Fruit fly (Drosophila melanogaster) whole organism, embryonic: ENCODE results near the gene nanos.

Source experiments
- CG11560 ChIP-seq: fragments of 200-800 bp; sonication (Bioruptor generic); IDR thresholded peaks from 3 replicates; pipeline ENCODE4 v1.3.6; 2022; ENCODE audit warnings: missing biosample characterization, missing genetic modification characterization
- CG12155 ChIP-seq: fragments of 200-800 bp; sonication (Bioruptor generic); optimal IDR thresholded peaks from 3 replicates; lab custom pipeline; 2016; ENCODE audit warnings: missing biosample characterization, missing genetic modification characterization
- CG14965 ChIP-seq: fragments of 200-800 bp; sonication (Bioruptor generic); optimal IDR thresholded peaks from 2 replicates; lab custom pipeline; 2016; ENCODE audit warnings: missing biosample characterization, missing genetic modification characterization, borderline replicate concordance
- CG15011 ChIP-seq: fragments of 200-800 bp; sonication (Bioruptor generic); optimal IDR thresholded peaks from 3 replicates; lab custom pipeline; 2018; ENCODE audit warnings: missing biosample characterization, mild to moderate bottlenecking, missing genetic modification characterization
- CG16815 ChIP-seq: fragments of 200-800 bp; sonication (Bioruptor generic); optimal IDR thresholded peaks from 3 replicates; lab custom pipeline; 2017; ENCODE audit warnings: missing biosample characterization, mild to moderate bottlenecking, missing genetic modification characterization
- CG17359 ChIP-seq: fragments of 200-800 bp; sonication (Bioruptor generic); optimal IDR thresholded peaks from 3 replicates; lab custom pipeline; 2018; ENCODE audit warnings: missing biosample characterization, mild to moderate bottlenecking, missing genetic modification characterization, moderate library complexity
- CG17385 ChIP-seq: fragments of 200-800 bp; sonication (Bioruptor generic); optimal IDR thresholded peaks from 3 replicates; lab custom pipeline; 2018; ENCODE audit warnings: missing biosample characterization, mild to moderate bottlenecking, missing genetic modification characterization
- CG18599 ChIP-seq: fragments of 200-800 bp; sonication (Bioruptor generic); optimal IDR thresholded peaks from 3 replicates; lab custom pipeline; 2017; ENCODE audit warnings: missing biosample characterization, missing genetic modification characterization, mild to moderate bottlenecking, moderate library complexity, missing genetic modification reagents
- CG18619 ChIP-seq: fragments of 200-800 bp; sonication (Bioruptor generic); optimal IDR thresholded peaks from 3 replicates; lab custom pipeline; 2017; ENCODE audit warnings: missing biosample characterization, mild to moderate bottlenecking, missing genetic modification characterization
- CG30020 ChIP-seq: fragments of 200-800 bp; optimal IDR thresholded peaks from 2 replicates; lab custom pipeline; 2019; ENCODE audit warnings: missing biosample characterization, mild to moderate bottlenecking, missing genetic modification characterization, moderate library complexity
- CG30403 ChIP-seq: fragments of 200-800 bp; sonication (Bioruptor generic); optimal IDR thresholded peaks from 3 replicates; lab custom pipeline; 2016; ENCODE audit warnings: missing biosample characterization, missing genetic modification characterization
- CG31441 ChIP-seq: fragments of 200-800 bp; sonication (Bioruptor generic); IDR thresholded peaks from 2 replicates; pipeline ENCODE4 v1.3.6; 2022; ENCODE audit warnings: missing biosample characterization, missing genetic modification characterization
- CG32532 ChIP-seq: fragments of 200-800 bp; sonication (Bioruptor generic); IDR thresholded peaks from 2 replicates; pipeline ENCODE4 v1.3.6; 2022; ENCODE audit warnings: missing biosample characterization, missing genetic modification characterization
- CG32772 ChIP-seq: fragments of 200-800 bp; sonication (Bioruptor generic); IDR thresholded peaks from 2 replicates; pipeline ENCODE4 v1.3.6; 2022; ENCODE audit warnings: missing biosample characterization, missing genetic modification characterization
- CG3281 ChIP-seq: fragments of 200-800 bp; sonication (Bioruptor generic); optimal IDR thresholded peaks from 3 replicates; lab custom pipeline; 2017; ENCODE audit warnings: missing biosample characterization, mild to moderate bottlenecking, missing genetic modification characterization
- CG34224 ChIP-seq: fragments of 200-800 bp; sonication (Bioruptor generic); IDR thresholded peaks from 3 replicates; pipeline ENCODE4 v1.3.6; 2022; ENCODE audit warnings: missing biosample characterization, missing genetic modification characterization; ENCODE audit not compliant: partially characterized antibody
- CG34422 ChIP-seq: fragments of 200-800 bp; sonication (Bioruptor generic); IDR thresholded peaks from 3 replicates; pipeline ENCODE4 v1.3.6; 2022; ENCODE audit warnings: missing biosample characterization, missing genetic modification characterization
- CG4404 ChIP-seq: fragments of 200-800 bp; sonication (Bioruptor generic); IDR thresholded peaks from 2 replicates; pipeline ENCODE4 v1.3.6; 2022; ENCODE audit warnings: missing biosample characterization, missing genetic modification characterization
- CG6689 ChIP-seq: fragments of 200-800 bp; sonication (Bioruptor generic); IDR thresholded peaks from 2 replicates; pipeline ENCODE4 v1.3.6; 2022; ENCODE audit warnings: missing biosample characterization, missing genetic modification characterization
- CG7556 ChIP-seq: fragments of 200-800 bp; sonication (Bioruptor generic); optimal IDR thresholded peaks from 2 replicates; lab custom pipeline; 2017; ENCODE audit warnings: missing biosample characterization, mild to moderate bottlenecking, missing genetic modification characterization
- CG8359 ChIP-seq: fragments of 200-800 bp; sonication (Bioruptor generic); optimal IDR thresholded peaks from 2 replicates; lab custom pipeline; 2017; ENCODE audit warnings: missing biosample characterization, mild to moderate bottlenecking, missing genetic modification characterization, borderline replicate concordance
- CG8388 ChIP-seq: fragments of 200-800 bp; sonication (Bioruptor generic); optimal IDR thresholded peaks from 2 replicates; lab custom pipeline; 2019; ENCODE audit warnings: missing biosample characterization, mild to moderate bottlenecking, missing genetic modification characterization, moderate library complexity
- Dek ChIP-seq: fragments of 200-800 bp; sonication (Bioruptor generic); optimal IDR thresholded peaks from 3 replicates; lab custom pipeline; 2019; ENCODE audit warnings: missing biosample characterization, mild to moderate bottlenecking, missing genetic modification characterization, moderate library complexity
- Dp ChIP-seq: fragments of 200-800 bp; sonication (Bioruptor generic); optimal IDR thresholded peaks from 2 replicates; lab custom pipeline; 2018; ENCODE audit warnings: missing biosample characterization, mild to moderate bottlenecking, missing genetic modification characterization, moderate library complexity
- Elba2 ChIP-seq: fragments of 200-800 bp; sonication (Bioruptor generic); optimal IDR thresholded peaks from 3 replicates; lab custom pipeline; 2016; ENCODE audit warnings: missing biosample characterization, missing genetic modification characterization
- GATAe ChIP-seq: fragments of 200-800 bp; sonication (Bioruptor generic); conservative IDR thresholded peaks from 2 replicates; pipeline ENCODE4 v1.3.6; 2022; ENCODE audit warnings: missing biosample characterization, missing genetic modification characterization
- HLH4C ChIP-seq: fragments of 200-800 bp; sonication (Bioruptor generic); IDR thresholded peaks from 3 replicates; pipeline ENCODE4 v1.3.6; 2022; ENCODE audit warnings: missing biosample characterization, missing genetic modification characterization; ENCODE audit not compliant: partially characterized antibody
- Kr ChIP-seq: fragments of 200-800 bp; sonication (Bioruptor generic); optimal IDR thresholded peaks from 2 replicates; lab custom pipeline; 2017; ENCODE audit warnings: missing biosample characterization, mild to moderate bottlenecking, missing genetic modification characterization
- NFAT ChIP-seq: fragments of 200-800 bp; sonication (Bioruptor generic); IDR thresholded peaks from 2 replicates; pipeline ENCODE4 v1.3.6; 2022; ENCODE audit warnings: missing biosample characterization, missing genetic modification characterization
- Ssrp ChIP-seq: fragments of 200-800 bp; sonication (Bioruptor generic); optimal IDR thresholded peaks from 2 replicates; lab custom pipeline; 2018; ENCODE audit warnings: missing biosample characterization, mild to moderate bottlenecking, missing genetic modification characterization, moderate library complexity
- Stat92E ChIP-seq, 3 experiments: fragments of >200 bp in 2 of 3; fragments of 200-800 bp in 1 of 3; sonication (Bioruptor generic) in 1 of 3; optimal IDR thresholded peaks; 2 replicates each; lab custom pipeline; 2017 to 2019; ENCODE audit warnings: missing biosample characterization in 3 of 3, missing genetic modification characterization in 3 of 3, mild to moderate bottlenecking in 1 of 3, moderate library complexity in 1 of 3
- Tbp ChIP-seq: fragments of >200 bp; optimal IDR thresholded peaks from 2 replicates; lab custom pipeline; 2018; ENCODE audit warnings: missing biosample characterization, missing genetic modification characterization
- Usf ChIP-seq: fragments of 200-800 bp; sonication (Bioruptor generic); optimal IDR thresholded peaks from 2 replicates; lab custom pipeline; 2017; ENCODE audit warnings: missing genotype, missing biosample characterization, missing genetic modification characterization
- Xbp1 ChIP-seq: fragments of 200-800 bp; sonication (Bioruptor generic); optimal IDR thresholded peaks from 3 replicates; lab custom pipeline; 2016; ENCODE audit warnings: missing biosample characterization, mild to moderate bottlenecking, missing genetic modification characterization
- btn ChIP-seq: fragments of 200-800 bp; sonication (Bioruptor generic); optimal IDR thresholded peaks from 2 replicates; lab custom pipeline; 2016; ENCODE audit warnings: missing biosample characterization, missing genetic modification characterization
- chinmo ChIP-seq: fragments of 200-800 bp; sonication (Bioruptor generic); IDR thresholded peaks from 4 replicates; pipeline ENCODE4 v1.3.6; 2022; ENCODE audit warnings: missing biosample characterization, missing genetic modification characterization; ENCODE audit not compliant: partially characterized antibody
- dan ChIP-seq: fragments of 200-800 bp; sonication (Bioruptor generic); IDR thresholded peaks from 2 replicates; pipeline ENCODE4 v1.3.6; 2022; ENCODE audit warnings: missing biosample characterization, missing genetic modification characterization
- fd64A ChIP-seq: fragments of 200-800 bp; sonication (Bioruptor generic); optimal IDR thresholded peaks from 3 replicates; lab custom pipeline; 2018; ENCODE audit warnings: missing biosample characterization, mild to moderate bottlenecking, missing genetic modification characterization
- ftz-f1 ChIP-seq: fragments of 200-800 bp; sonication (Bioruptor generic); optimal IDR thresholded peaks from 2 replicates; lab custom pipeline; 2016; ENCODE audit warnings: missing biosample characterization, missing genetic modification characterization
- gcm ChIP-seq: fragments of 200-800 bp; sonication (Bioruptor generic); optimal IDR thresholded peaks from 2 replicates; lab custom pipeline; 2019; ENCODE audit warnings: missing biosample characterization, mild to moderate bottlenecking, missing genetic modification characterization, moderate library complexity
- gfzf ChIP-seq: fragments of 200-800 bp; sonication (Bioruptor generic); optimal IDR thresholded peaks from 2 replicates; lab custom pipeline; 2016; ENCODE audit warnings: missing biosample characterization, mild to moderate bottlenecking, missing genetic modification characterization, moderate library complexity
- hbn ChIP-seq: fragments of 200-800 bp; sonication (Bioruptor generic); IDR thresholded peaks from 2 replicates; pipeline ENCODE4 v1.3.6; 2022; ENCODE audit warnings: missing biosample characterization, missing genetic modification characterization; ENCODE audit not compliant: partially characterized antibody
- klu ChIP-seq: fragments of 200-800 bp; sonication (Bioruptor generic); IDR thresholded peaks from 2 replicates; pipeline ENCODE4 v1.3.6; 2022; ENCODE audit warnings: missing biosample characterization, missing genetic modification characterization
- lmd ChIP-seq: fragments of 200-800 bp; sonication (Bioruptor generic); IDR thresholded peaks from 2 replicates; pipeline ENCODE4 v1.3.6; 2022; ENCODE audit warnings: missing biosample characterization, missing genetic modification characterization
- odd ChIP-seq: fragments of 200-800 bp; sonication (Bioruptor generic); optimal IDR thresholded peaks from 2 replicates; lab custom pipeline; 2017; ENCODE audit warnings: missing biosample characterization, mild to moderate bottlenecking, missing genetic modification characterization
- psq ChIP-seq: fragments of 200-800 bp; sonication (Bioruptor generic); optimal IDR thresholded peaks from 2 replicates; lab custom pipeline; 2017; ENCODE audit warnings: missing biosample characterization, missing genetic modification characterization
- scrt ChIP-seq: fragments of 200-800 bp; sonication (Bioruptor generic); optimal IDR thresholded peaks from 2 replicates; lab custom pipeline; 2018; ENCODE audit warnings: missing biosample characterization, mild to moderate bottlenecking, missing genetic modification characterization, moderate library complexity
- sens-2 ChIP-seq: fragments of 200-800 bp; sonication (Bioruptor generic); IDR thresholded peaks from 2 replicates; pipeline ENCODE4 v1.3.6; 2022; ENCODE audit warnings: missing biosample characterization, missing genetic modification characterization
- vfl ChIP-seq: fragments of 200-800 bp; sonication (Bioruptor generic); optimal IDR thresholded peaks from 2 replicates; lab custom pipeline; 2016; ENCODE audit warnings: missing biosample characterization, missing genetic modification characterization

nanos gene

dm6 chr3R:19164873-19165456, 7.9 kb downstream of the nanos start (continued):
- TF ChIP-seq CG34224 (GFP tag; lab: Robert Waterston, UW) (no peak), HLH4C (no peak), CG11560 (tag; lab: Robert Waterston, UW) (no peak), CG32532 (GFP tag; lab: Robert Waterston, UW) (peak; percentile 54), CG15011 (no peak), NFAT (no peak), Xbp1 (GFP tag; lab: Kevin White, UChicago) (peak; percentile 44), gcm (GFP tag; lab: Kevin White, UChicago) (no peak), Dek (tag; lab: Kevin White, UChicago) (no peak), CG31441 (GFP tag; lab: Robert Waterston, UW) (peak; percentile 62), CG34422 (GFP tag; lab: Robert Waterston, UW) (peak; percentile 22; the same call in 1 of the 3 replicates), CG32772 (GFP tag; lab: Robert Waterston, UW) (no peak; the same call in 1 of the 2 replicates), chinmo (GFP tag; lab: Robert Waterston, UW) (no peak; the same call in 3 of the 4 replicates), CG16815 (GFP tag; lab: Kevin White, UChicago) (peak; percentile 38), CG30020 (tag; lab: Kevin White, UChicago) (no peak), Kr (GFP tag; lab: Kevin White, UChicago) (no peak), hbn (GFP tag; lab: Robert Waterston, UW) (no peak), CG8359 (GFP tag; lab: Kevin White, UChicago) (peak; percentile 33), vfl (GFP tag; lab: Kevin White, UChicago) (no peak), Dp (GFP tag; lab: Kevin White, UChicago) (no peak), Elba2 (GFP tag; lab: Kevin White, UChicago) (peak; percentile 90), fd64A (GFP tag; lab: Kevin White, UChicago) (peak; percentile 27), CG8388 (GFP tag; lab: Kevin White, UChicago) (no peak), CG17385 (GFP tag; lab: Kevin White, UChicago) (peak; percentile 29), CG18619 (GFP tag; lab: Kevin White, UChicago) (peak; percentile 60), CG6689 (peak; percentile 32; the same call in 1 of the 2 replicates), CG14965 (GFP tag; lab: Kevin White, UChicago) (no peak), dan (GFP tag; lab: Robert Waterston, UW) (no peak), odd (GFP tag; lab: Kevin White, UChicago) (peak; percentile 17), Stat92E (GFP tag; optimal IDR thresholded peaks at IDR 0.05; lab: Kevin White, UChicago) (no peak), CG3281 (peak; percentile 64), ftz-f1 (GFP tag; lab: Kevin White, UChicago) (no peak), CG17359 (tag; lab: Kevin White, UChicago) (peak; percentile 42), CG18599 (GFP tag; lab: Kevin White, UChicago) (peak; percentile 9), lmd (GFP tag; lab: Robert Waterston, UW) (0 out of 2 replicates have a peak, but pooled peaks have one; percentile 36), CG30403 (GFP tag; lab: Kevin White, UChicago) (peak; percentile 49), gfzf (no peak), Tbp (GFP tag; lab: Kevin White, UChicago) (no peak), CG12155 (peak; percentile 17), btn (GFP tag; lab: Kevin White, UChicago) (no peak), Ssrp (tag; lab: Kevin White, UChicago) (peak; percentile 33), GATAe (GFP tag; lab: Robert Waterston, UW) (no peak), klu (GFP tag; lab: Robert Waterston, UW) (no peak), Usf (GFP tag; lab: Kevin White, UChicago) (peak; percentile 24), CG4404 (GFP tag; lab: Robert Waterston, UW) (no peak), psq (GFP tag; lab: Kevin White, UChicago) (no peak), scrt (GFP tag; lab: Kevin White, UChicago) (no peak), sens-2 (GFP tag; lab: Robert Waterston, UW) (no peak), CG7556 (GFP tag; lab: Kevin White, UChicago) (peak; percentile 52)
